Worm (Caenorhabditis elegans) whole organism, late embryonic: Measurements from ENCODE around the gene F33C8.2.

ENCODE experiments used
- T23F11.4 ChIP-seq: fragments of 200-800 bp; sonication (Bioruptor generic); optimal IDR thresholded peaks from 2 replicates; lab custom pipeline; 2018; ENCODE audit warnings: mild to moderate bottlenecking, missing genetic modification characterization, missing compliant biosample characterization
- ama-1 ChIP-seq: fragments of 150-350 bp; optimal IDR thresholded peaks from 2 replicates; lab custom pipeline; 2014
- elt-4 ChIP-seq: sonication (generic microtip); optimal IDR thresholded peaks from 2 replicates; lab custom pipeline; 2016; ENCODE audit warnings: missing genetic modification characterization, missing compliant biosample characterization
- fkh-10 ChIP-seq: fragments of 150-350 bp; optimal IDR thresholded peaks from 2 replicates; lab custom pipeline; 2014; ENCODE audit warnings: missing biosample characterization, missing genetic modification reagents, missing genetic modification characterization
- hlh-6 ChIP-seq: sonication (generic microtip); optimal IDR thresholded peaks from 2 replicates; lab custom pipeline; 2016; ENCODE audit warnings: missing genotype, missing genetic modification characterization, missing compliant biosample characterization
- pag-3 ChIP-seq: sonication (generic microtip); optimal IDR thresholded peaks from 2 replicates; lab custom pipeline; 2016; ENCODE audit warnings: missing compliant biosample characterization, missing genetic modification characterization, borderline replicate concordance
- pha-4 ChIP-seq: fragments of 150-350 bp; optimal IDR thresholded peaks from 2 replicates; lab custom pipeline; 2018; ENCODE audit warnings: missing biosample characterization, missing genetic modification reagents, missing genetic modification characterization
- tbx-2 ChIP-seq: sonication (generic microtip); optimal IDR thresholded peaks from 2 replicates; lab custom pipeline; 2016; ENCODE audit warnings: missing genetic modification characterization, missing compliant biosample characterization

ce11 chrX:14699866-14700265 lies 21.3 kb upstream of the F33C8.2 start, which contains the start of gene hch-1:
- no peak for TF ChIP-seq pag-3 (tag; lab: Kevin White, UChicago)
- no peak for TF ChIP-seq ama-1 (lab: Kevin White, UChicago)
- no peak for TF ChIP-seq hlh-6
- TF ChIP-seq elt-4 (tag; lab: Kevin White, UChicago) = no peak
- no peak for TF ChIP-seq fkh-10 (GFP tag; lab: Kevin White, UChicago)
- no peak for TF ChIP-seq pha-4 (tag; lab: Kevin White, UChicago)
- TF ChIP-seq T23F11.4 (GFP tag; lab: Kevin White, UChicago) = no peak
- no peak for TF ChIP-seq tbx-2
